Fruit fly (Drosophila melanogaster) whole organism: Measurements from ENCODE around the gene Tps1.

Source experiments
- CG8478 ChIP-seq: fragments of >200 bp; optimal IDR thresholded peaks from 2 replicates; lab custom pipeline; 2018; ENCODE audit warnings: inconsistent platforms
- Dll ChIP-seq: fragments of >200 bp; optimal IDR thresholded peaks from 2 replicates; lab custom pipeline; 2017
- EcR ChIP-seq, 2 experiments: fragments of >200 bp; optimal IDR thresholded peaks; 2 replicates each; lab custom pipeline; 2017; ENCODE audit warnings: missing biosample characterization in 2 of 2, missing genetic modification characterization in 2 of 2, missing genetic modification reagents in 2 of 2
- pan ChIP-seq: fragments of >200 bp; optimal IDR thresholded peaks from 2 replicates; lab custom pipeline; 2017
- psq ChIP-seq: fragments of >200 bp; optimal IDR thresholded peaks from 2 replicates; lab custom pipeline; 2017
- usp ChIP-seq: fragments of >200 bp; optimal IDR thresholded peaks from 2 replicates; lab custom pipeline; 2017; ENCODE audit warnings: missing biosample characterization, missing genetic modification characterization, mixed read lengths

DNA sequence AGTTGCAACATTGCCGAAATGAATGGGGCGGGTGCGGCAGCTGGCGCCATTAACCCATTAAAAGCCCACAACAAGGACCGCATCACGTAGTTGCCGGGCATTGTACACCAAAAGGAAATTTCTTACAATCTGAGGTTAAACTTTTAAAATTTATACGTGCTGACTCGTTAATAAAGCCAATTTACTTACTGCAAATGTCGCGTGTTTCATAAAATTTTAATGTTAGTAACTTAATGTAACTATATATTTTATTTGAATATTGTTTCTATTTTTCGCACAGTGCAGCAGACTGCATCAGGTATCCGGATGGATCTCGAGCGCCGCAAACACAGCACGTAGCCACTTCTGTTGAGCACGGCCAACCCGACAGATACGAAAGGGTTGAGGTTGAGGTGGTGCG, 28.8 kb downstream of the Tps1 start:
- no peak for TF ChIP-seq EcR (GFP tag; optimal IDR thresholded peaks at IDR 0.05; lab: Kevin White, UChicago)
- no peak for TF ChIP-seq CG8478
- no peak for TF ChIP-seq pan (lab: Kevin White, UChicago)
- TF ChIP-seq Dll (lab: Kevin White, UChicago): no peak
- no peak for TF ChIP-seq psq
- TF ChIP-seq usp: no peak
